Worm (Caenorhabditis elegans): ENCODE data around the gene pcf-11.
"Not testable (repeated sequence)": the region's sequence is repeated elsewhere in the genome, so short reads cannot be mapped to it uniquely, and the experiment has no call there.

pcf-11 gene

DNA sequence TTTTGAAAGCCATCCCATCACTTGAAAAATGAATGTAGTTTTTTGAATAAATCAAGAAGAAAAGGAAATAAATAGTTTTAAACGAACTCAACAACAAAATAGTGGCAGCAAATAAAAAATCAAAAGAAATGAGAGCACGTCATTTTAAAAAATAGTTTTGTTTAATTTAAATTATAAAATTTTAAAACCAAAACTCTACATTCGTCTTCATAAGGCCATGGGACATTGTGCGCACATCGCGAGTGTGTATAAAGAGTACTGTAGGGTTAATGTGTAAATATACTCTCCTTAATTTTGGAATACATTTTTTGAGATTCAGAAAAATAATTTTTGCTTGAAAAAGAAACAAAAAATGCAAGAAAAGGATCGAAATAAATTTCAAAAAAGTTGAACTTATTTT lies 27.2 kb downstream of the pcf-11 start, which contains the start of gene C45G9.15:
C45G9.15 (minus strand) TSS at position 101 of the 400 bp plus-strand sequence.
- no peak for TF ChIP-seq nhr-11 (tag; optimal IDR thresholded peaks at IDR 0.05)
- TF ChIP-seq T26A8.4 (GFP tag; IDR thresholded peaks at IDR 0.05): no peak
- no peak for TF ChIP-seq nhr-42 (GFP tag; IDR thresholded peaks at IDR 0.05)
- TF ChIP-seq attf-4 (tag; optimal IDR thresholded peaks at IDR 0.05): no peak
- no peak for TF ChIP-seq hlh-30 (tag; optimal IDR thresholded peaks at IDR 0.05; ENCODE audit: insufficient read depth)
- no peak for TF ChIP-seq php-3 (GFP tag; IDR thresholded peaks at IDR 0.05)
- TF ChIP-seq unc-62 (GFP tag; optimal IDR thresholded peaks at IDR 0.05 in 1 of 2): no peak
- TF ChIP-seq unc-62 (tag; optimal IDR thresholded peaks at IDR 0.05): no peak
- TF ChIP-seq nhr-41 (GFP tag; IDR thresholded peaks at IDR 0.05): no peak

ce11 chrIII:5053541-5053940 lies 28.8 kb downstream of the pcf-11 start, which contains the start of gene C45G9.8:
C45G9.8 (minus strand) TSS chrIII:5053641.
- TF ChIP-seq mdt-29 (GFP tag; IDR thresholded peaks at IDR 0.05) (no peak), zip-2 (tag; optimal IDR thresholded peaks at IDR 0.05) (no peak), vab-7 (GFP tag; IDR thresholded peaks at IDR 0.05) (no peak), ama-1 (optimal IDR thresholded peaks at IDR 0.05) (no peak), mep-1 (tag; optimal IDR thresholded peaks at IDR 0.05) (no peak), unc-62 (GFP tag; optimal IDR thresholded peaks at IDR 0.05 in 1 of 2) (no peak), unc-62 (tag; optimal IDR thresholded peaks at IDR 0.05) (no peak), fkh-10 (GFP tag; optimal IDR thresholded peaks at IDR 0.05) (no peak)

DNA sequence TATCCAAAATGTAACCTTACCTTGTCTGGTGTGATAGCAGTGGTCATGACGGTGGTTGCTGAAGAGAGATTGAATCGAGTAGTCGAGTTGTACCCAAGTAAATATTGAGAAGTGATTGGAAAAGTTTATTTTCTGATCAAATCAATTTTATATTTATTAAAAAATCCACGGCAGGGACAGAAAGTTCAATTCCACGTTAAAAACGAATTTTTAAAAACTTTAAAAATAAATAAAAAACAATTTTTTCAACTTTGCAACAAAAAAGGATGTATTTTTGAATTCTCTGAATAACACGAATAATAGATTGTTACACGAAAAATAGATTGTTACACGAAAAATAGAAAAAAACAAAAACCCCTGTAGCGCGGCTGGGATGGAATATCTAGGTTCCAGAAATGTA lies 31.0 kb downstream of the pcf-11 start, which contains the start of gene C45G9.9:
C45G9.9 (minus strand) TSS at position 101 of the 400 bp plus-strand sequence.
- not testable (repeated sequence) for TF ChIP-seq Y105C5A.15 (GFP tag; IDR thresholded peaks at IDR 0.05); hlh-30 (tag; optimal IDR thresholded peaks at IDR 0.05; ENCODE audit: insufficient read depth); snpc-4 (tag; optimal IDR thresholded peaks at IDR 0.05)

- peak; percentile 64 for TF ChIP-seq aha-1 (tag)
- TF ChIP-seq nhr-42 (GFP tag; IDR thresholded peaks at IDR 0.05): no peak
- no peak for TF ChIP-seq ceh-82 (tag; optimal IDR thresholded peaks at IDR 0.05)
Observed at ce11 chrIII:5061798-5062197, 37.1 kb downstream of the pcf-11 start, which contains the start of gene C45G9.10. C45G9.10 (minus strand) TSS chrIII:5061898.

DNA sequence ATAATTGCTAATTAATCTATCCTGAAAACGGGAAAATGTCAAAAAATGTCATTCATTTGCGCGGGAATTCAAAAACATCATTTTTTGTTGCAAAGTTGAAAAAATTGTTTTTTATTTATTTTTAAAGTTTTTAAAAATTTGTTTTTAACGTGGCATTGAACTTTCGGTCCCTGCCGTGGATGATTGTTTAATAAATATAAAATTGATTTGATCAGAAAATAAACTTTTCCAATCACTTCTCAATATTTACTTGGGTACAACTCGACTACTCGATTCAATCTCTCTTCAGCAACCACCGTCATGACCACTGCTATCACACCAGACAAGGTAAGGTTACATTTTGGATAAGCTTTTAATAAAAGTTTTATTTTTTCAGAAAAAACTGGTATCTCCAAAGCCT lies 37.7 kb downstream of the pcf-11 start, which contains the start of gene C45G9.4:
C45G9.4 (plus strand) TSS at position 301 of the 400 bp plus-strand sequence.
- TF ChIP-seq egl-43, nhr-42, Y48G9A.11 (GFP tag; IDR thresholded peaks at IDR 0.05): not testable (repeated sequence)

DNA sequence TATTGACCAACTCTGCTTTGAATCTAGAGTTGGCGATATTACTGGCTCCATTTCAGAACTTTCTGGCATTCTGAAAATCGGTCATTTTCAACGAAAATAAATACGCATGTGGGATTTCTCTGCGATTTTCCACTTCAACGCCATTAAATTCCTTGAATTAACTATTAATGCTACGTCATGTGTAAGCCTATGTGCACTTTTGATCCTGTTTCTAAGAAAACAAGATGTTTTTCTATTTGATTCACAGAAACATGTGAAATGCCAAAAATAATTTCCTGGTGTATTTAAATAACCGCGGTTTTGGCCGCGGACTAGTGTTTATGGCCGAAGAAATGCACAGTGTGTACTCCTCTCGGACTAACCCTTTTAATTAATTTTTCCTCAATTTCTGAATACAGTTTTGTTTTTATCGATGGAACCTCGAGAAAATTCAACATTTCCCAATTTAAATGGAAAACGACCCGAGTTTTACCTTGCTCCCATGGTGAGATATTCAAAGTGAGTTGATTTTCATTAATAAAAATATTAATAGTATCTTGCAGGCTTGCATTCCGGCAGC lies 44.0 kb downstream of the pcf-11 start, which contains the start of the genes C45G9.11 and C45G9.2:
C45G9.11 (minus strand) TSS at position 51 of the 559 bp plus-strand sequence.
C45G9.2 (plus strand) TSS at position 392 of the 559 bp plus-strand sequence.
- 0 out of 2 replicates have a peak, but pooled peaks have one; percentile 12 for TF ChIP-seq ctbp-1 (GFP tag; IDR thresholded peaks at IDR 0.05)
- peak; percentile 54; the same call in 1 of the 2 replicates for TF ChIP-seq dmd-6 (GFP tag; IDR thresholded peaks at IDR 0.05)
- no peak for TF ChIP-seq T26A8.4 (GFP tag; IDR thresholded peaks at IDR 0.05)
- peak; percentile 24 for TF ChIP-seq ztf-7 (tag; optimal IDR thresholded peaks at IDR 0.05)
- TF ChIP-seq ceh-44 (GFP tag; IDR thresholded peaks at IDR 0.05): peak; percentile 70; the same call in 1 of the 2 replicates
- peak; percentile 18 for TF ChIP-seq lin-13 (GFP tag; optimal IDR thresholded peaks at IDR 0.05)
- TF ChIP-seq zip-11 (GFP tag; IDR thresholded peaks at IDR 0.05): no peak
- TF ChIP-seq ZK337.2 (GFP tag; IDR thresholded peaks at IDR 0.05): peak; percentile 89
- no peak for TF ChIP-seq dmd-8 (GFP tag; IDR thresholded peaks at IDR 0.05)
- TF ChIP-seq zfp-3 (GFP tag; conservative IDR thresholded peaks at IDR 0.05): 0 out of 2 replicates have a peak, but pooled peaks have one; percentile 13
- TF ChIP-seq tra-1 (GFP tag; IDR thresholded peaks at IDR 0.05): no peak
- TF ChIP-seq Y48G9A.11 (GFP tag; IDR thresholded peaks at IDR 0.05): peak; percentile 52
- TF ChIP-seq lin-1 (GFP tag; IDR thresholded peaks at IDR 0.05): no peak
- peak; percentile 49 for TF ChIP-seq rbr-2 (tag; optimal IDR thresholded peaks at IDR 0.05)
- TF ChIP-seq spr-1 (tag; optimal IDR thresholded peaks at IDR 0.05): no peak
- TF ChIP-seq lim-7 (GFP tag; IDR thresholded peaks at IDR 0.05): no peak
- TF ChIP-seq nhr-102 (tag; optimal IDR thresholded peaks at IDR 0.05): no peak
- peak; percentile 44 for TF ChIP-seq T20F7.1 (GFP tag; optimal IDR thresholded peaks at IDR 0.05)
- no peak for TF ChIP-seq Y75B8A.6 (GFP tag; IDR thresholded peaks at IDR 0.05)
- TF ChIP-seq lsy-2 (tag; optimal IDR thresholded peaks at IDR 0.05): no peak
- no peak for TF ChIP-seq D1046.2 (GFP tag; IDR thresholded peaks at IDR 0.05)
- TF ChIP-seq nhr-76 (tag; optimal IDR thresholded peaks at IDR 0.05): no peak
- TF ChIP-seq F37D6.2 (tag; optimal IDR thresholded peaks at IDR 0.05): peak; percentile 41

Measured in whole organism, L4 larva.